Worm (Caenorhabditis elegans) whole organism, late embryonic: ENCODE measurements around the gene warf-1.

Source experiments
- elt-4 ChIP-seq: sonication (generic microtip); optimal IDR thresholded peaks from 2 replicates; lab custom pipeline; 2016; ENCODE audit warnings: missing genetic modification characterization, missing compliant biosample characterization
- fkh-6 ChIP-seq: sonication (generic microtip); optimal IDR thresholded peaks from 2 replicates; lab custom pipeline; 2016; ENCODE audit warnings: missing genetic modification characterization, missing compliant biosample characterization
- mec-3 ChIP-seq: sonication (generic microtip); optimal IDR thresholded peaks from 2 replicates; lab custom pipeline; 2016; ENCODE audit warnings: borderline replicate concordance, missing genetic modification characterization, missing compliant biosample characterization
- npax-4 ChIP-seq: sonication (generic microtip); optimal IDR thresholded peaks from 2 replicates; lab custom pipeline; 2016; ENCODE audit warnings: missing genetic modification characterization, missing compliant biosample characterization
- pha-4 ChIP-seq: fragments of 150-350 bp; optimal IDR thresholded peaks from 2 replicates; lab custom pipeline; 2018; ENCODE audit warnings: missing biosample characterization, missing genetic modification reagents, missing genetic modification characterization
- syd-9 ChIP-seq: sonication (generic microtip); optimal IDR thresholded peaks from 2 replicates; lab custom pipeline; 2016; ENCODE audit warnings: mild to moderate bottlenecking, missing genetic modification characterization, moderate library complexity, missing compliant biosample characterization
- unc-3 ChIP-seq, 2 experiments: fragments of 200-800 bp in 1 of 2; sonication (Bioruptor generic) in 1 of 2; sonication (generic microtip) in 1 of 2; conservative IDR thresholded peaks in 1 of 2; optimal IDR thresholded peaks in 1 of 2; 2 replicates each; pipeline versions ENCODE4 v1.3.6 to Lab custom; 2016 to 2022; ENCODE audit warnings: missing compliant biosample characterization in 2 of 2, missing genetic modification characterization in 2 of 2, missing genetic modification reagents in 1 of 2

DNA sequence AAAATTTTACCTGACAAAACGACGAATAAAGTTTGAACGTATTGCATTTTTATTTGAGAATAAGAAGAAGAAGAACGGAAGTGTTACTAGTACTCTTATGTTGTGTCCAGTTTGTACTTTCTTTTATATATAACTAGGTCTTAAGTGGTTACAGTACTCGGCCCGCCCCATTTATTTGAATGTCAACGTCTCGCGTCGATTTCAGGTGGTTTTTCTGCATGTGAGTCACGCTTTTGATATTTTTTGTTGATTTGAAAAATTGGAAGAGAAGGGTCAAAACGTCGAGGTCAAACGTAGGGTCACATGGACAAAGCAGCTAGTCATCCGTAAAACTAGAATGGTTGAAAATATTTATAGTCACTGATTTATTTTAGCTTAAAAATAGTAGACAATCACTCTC is 5.6 kb upstream of the warf-1 start, which contains the start of gene F45E4.5:
- TF ChIP-seq npax-4 (tag; lab: Kevin White, UChicago) (no peak), syd-9 (no peak), fkh-6 (no peak), mec-3 (tag; lab: Kevin White, UChicago) (no peak), unc-3 (GFP tag; conservative IDR thresholded peaks at IDR 0.05; lab: Robert Waterston, UW) (no peak), unc-3 (tag; optimal IDR thresholded peaks at IDR 0.05; lab: Kevin White, UChicago) (no peak), pha-4 (tag; lab: Kevin White, UChicago) (no peak), elt-4 (tag; lab: Kevin White, UChicago) (no peak)
